Worm (Caenorhabditis elegans): ENCODE data around the gene F36H5.10.

The F36H5.10 gene

ce11 chrII:1757033-1757432 is at the start of gene F36H5.10:
F36H5.10 (plus strand) TSS chrII:1757333.
- TF ChIP-seq hmg-4 (GFP tag; optimal IDR thresholded peaks at IDR 0.05) (no peak), tbx-11 (GFP tag; IDR thresholded peaks at IDR 0.05) (no peak), hnd-1 (tag; optimal IDR thresholded peaks at IDR 0.05) (no peak), scrt-1 (GFP tag; IDR thresholded peaks at IDR 0.05) (no peak), tbx-37 (GFP tag; conservative IDR thresholded peaks at IDR 0.05) (no peak), ama-1 (optimal IDR thresholded peaks at IDR 0.05) (no peak), ceh-36 (tag; optimal IDR thresholded peaks at IDR 0.05) (no peak), sea-1 (GFP tag; conservative IDR thresholded peaks at IDR 0.05) (no peak), tra-4 (tag; optimal IDR thresholded peaks at IDR 0.05) (no peak), aly-1 (tag; optimal IDR thresholded peaks at IDR 0.05) (no peak), pes-1 (GFP tag; IDR thresholded peaks at IDR 0.05) (no peak), F13C5.2 (tag; optimal IDR thresholded peaks at IDR 0.05) (no peak), ets-7 (tag; optimal IDR thresholded peaks at IDR 0.05) (no peak), flt-1 (GFP tag; IDR thresholded peaks at IDR 0.05) (no peak), B0310.2 (tag; optimal IDR thresholded peaks at IDR 0.05) (no peak), hmbx-1 (tag; optimal IDR thresholded peaks at IDR 0.05) (no peak), ceh-13 (GFP tag; optimal IDR thresholded peaks at IDR 0.05) (no peak)

- TF ChIP-seq flt-1 (GFP tag; IDR thresholded peaks at IDR 0.05) (no peak), ceh-36 (tag; optimal IDR thresholded peaks at IDR 0.05) (no peak), hmbx-1 (tag; optimal IDR thresholded peaks at IDR 0.05) (no peak), ceh-13 (GFP tag; optimal IDR thresholded peaks at IDR 0.05) (no peak), B0310.2 (tag; optimal IDR thresholded peaks at IDR 0.05) (no peak), scrt-1 (GFP tag; IDR thresholded peaks at IDR 0.05) (no peak), hmg-4 (GFP tag; optimal IDR thresholded peaks at IDR 0.05) (no peak), sea-1 (GFP tag; conservative IDR thresholded peaks at IDR 0.05) (no peak), ama-1 (optimal IDR thresholded peaks at IDR 0.05) (no peak)
Observed at ce11 chrII:1709959-1710358, 47.2 kb upstream of the F36H5.10 start, which contains the start of gene fbxa-184. fbxa-184 (plus strand) TSS chrII:1710259.

- TF ChIP-seq B0310.2 (tag; optimal IDR thresholded peaks at IDR 0.05) (no peak), hmg-4 (GFP tag; optimal IDR thresholded peaks at IDR 0.05) (no peak)
Observed at ce11 chrII:1712938-1713337, 44.2 kb upstream of the F36H5.10 start, which contains the start of gene btb-7. btb-7 (plus strand) TSS chrII:1713238.

- TF ChIP-seq ceh-36 (tag; optimal IDR thresholded peaks at IDR 0.05) (no peak), ceh-13 (GFP tag; optimal IDR thresholded peaks at IDR 0.05) (peak; percentile 1)
Observed at ce11 chrII:1714772-1715353, 42.3 kb upstream of the F36H5.10 start, which contains the start of gene btb-6. btb-6 (plus strand) TSS chrII:1715303.

- TF ChIP-seq scrt-1 (GFP tag; IDR thresholded peaks at IDR 0.05) (no peak), hmbx-1 (tag; optimal IDR thresholded peaks at IDR 0.05) (no peak)
Observed at ce11 chrII:1719153-1719552, 38.0 kb upstream of the F36H5.10 start, which contains the start of gene fbxb-48. fbxb-48 (minus strand) TSS chrII:1719253.

- TF ChIP-seq ceh-13 (GFP tag; optimal IDR thresholded peaks at IDR 0.05) (no peak), scrt-1 (GFP tag; IDR thresholded peaks at IDR 0.05) (no peak), aly-1 (tag; optimal IDR thresholded peaks at IDR 0.05) (no peak), pes-1 (GFP tag; IDR thresholded peaks at IDR 0.05) (no peak), tra-4 (tag; optimal IDR thresholded peaks at IDR 0.05) (no peak), F13C5.2 (tag; optimal IDR thresholded peaks at IDR 0.05) (no peak)
Observed at ce11 chrII:1722394-1722793, 34.7 kb upstream of the F36H5.10 start, which contains the start of the genes fbxb-5 and btb-8. fbxb-5 (minus strand) TSS chrII:1722494. btb-8 (plus strand) TSS chrII:1722770.

ce11 chrII:1724314-1724713 is 32.8 kb upstream of the F36H5.10 start, which contains the start of gene fbxb-11:
fbxb-11 (plus strand) TSS chrII:1724614.
- no peak for TF ChIP-seq aly-1 (tag; optimal IDR thresholded peaks at IDR 0.05)
- TF ChIP-seq pes-1 (GFP tag; IDR thresholded peaks at IDR 0.05), result no peak

- TF ChIP-seq ceh-36 (tag; optimal IDR thresholded peaks at IDR 0.05) (no peak), tra-4 (tag; optimal IDR thresholded peaks at IDR 0.05) (no peak), tbx-11 (GFP tag; IDR thresholded peaks at IDR 0.05) (no peak), tbx-37 (GFP tag; conservative IDR thresholded peaks at IDR 0.05) (no peak), hnd-1 (tag; optimal IDR thresholded peaks at IDR 0.05) (no peak), ceh-13 (GFP tag; optimal IDR thresholded peaks at IDR 0.05) (no peak), sea-1 (GFP tag; conservative IDR thresholded peaks at IDR 0.05) (no peak), F13C5.2 (tag; optimal IDR thresholded peaks at IDR 0.05) (no peak), ets-7 (tag; optimal IDR thresholded peaks at IDR 0.05) (no peak)
Observed at ce11 chrII:1725735-1726134, 31.4 kb upstream of the F36H5.10 start, which contains the start of gene F45C12.17. F45C12.17 (plus strand) TSS chrII:1726111.

- TF ChIP-seq tra-4 (tag; optimal IDR thresholded peaks at IDR 0.05) (no peak), flt-1 (GFP tag; IDR thresholded peaks at IDR 0.05) (no peak), hnd-1 (tag; optimal IDR thresholded peaks at IDR 0.05) (no peak), scrt-1 (GFP tag; IDR thresholded peaks at IDR 0.05) (no peak), B0310.2 (tag; optimal IDR thresholded peaks at IDR 0.05) (no peak), F13C5.2 (tag; optimal IDR thresholded peaks at IDR 0.05) (no peak), ets-7 (tag; optimal IDR thresholded peaks at IDR 0.05) (no peak), pes-1 (GFP tag; IDR thresholded peaks at IDR 0.05) (no peak), ceh-13 (GFP tag; optimal IDR thresholded peaks at IDR 0.05) (no peak)
Observed at ce11 chrII:1728253-1728652, 28.9 kb upstream of the F36H5.10 start, which contains the start of gene btb-9. btb-9 (plus strand) TSS chrII:1728506.

Data from whole organism, early embryonic.